Fruit fly (Drosophila melanogaster) Kc167 (cell line): Measurements from ENCODE around the gene Spt3.

Experiments
- Myc ChIP-seq: fragments of >200 bp; optimal IDR thresholded peaks from 2 replicates; lab custom pipeline; 2017; ENCODE audit warnings: missing external identifiers
- Sin3A ChIP-seq: fragments of >200 bp; optimal IDR thresholded peaks from 2 replicates; lab custom pipeline; 2018; ENCODE audit warnings: missing external identifiers
- h ChIP-seq: fragments of >200 bp; optimal IDR thresholded peaks from 3 replicates; lab custom pipeline; 2018; ENCODE audit warnings: missing external identifiers
- insv ChIP-seq: fragments of >200 bp; optimal IDR thresholded peaks from 3 replicates; lab custom pipeline; 2018; ENCODE audit warnings: missing external identifiers
- psq ChIP-seq: fragments of >200 bp; optimal IDR thresholded peaks from 2 replicates; lab custom pipeline; 2017; ENCODE audit warnings: missing external identifiers
- ttk ChIP-seq: sonication (Bioruptor generic); optimal IDR thresholded peaks from 2 replicates; lab custom pipeline; 2017; ENCODE audit warnings: missing external identifiers

Gene Spt3

dm6 chr3R:12010202-12010824, 6.6 kb upstream of the Spt3 start, which contains the start of the genes KLHL18 and GCC185:
Gene KLHL18, minus strand, starts transcription at chr3R:12010434.
Gene GCC185, plus strand, starts transcription at chr3R:12010772.
- TF ChIP-seq psq (lab: Kevin White, UChicago) (no peak), h (lab: Kevin White, UChicago) (no peak), ttk (lab: Kevin White, UChicago) (no peak), insv (lab: Kevin White, UChicago) (no peak)

- TF ChIP-seq h (lab: Kevin White, UChicago): no peak
- no peak for TF ChIP-seq insv (lab: Kevin White, UChicago)
- TF ChIP-seq Myc (lab: Kevin White, UChicago): no peak
- no peak for TF ChIP-seq psq (lab: Kevin White, UChicago)
- no peak for TF ChIP-seq ttk (lab: Kevin White, UChicago)
- TF ChIP-seq Sin3A (lab: Kevin White, UChicago): no peak
Observed at dm6 chr3R:12020987-12021386, 4.0 kb downstream of the Spt3 start.

dm6 chr3R:12031657-12032056, 14.7 kb downstream of the Spt3 start, which contains the start of the genes CG31358, CG42504 and CG42505:
Gene CG31358, minus strand, starts transcription at chr3R:12031757.
Gene CG42504, minus strand, starts transcription at chr3R:12031757.
Gene CG42505, minus strand, starts transcription at chr3R:12031757.
- TF ChIP-seq Myc (lab: Kevin White, UChicago) (no peak), Sin3A (lab: Kevin White, UChicago) (no peak)

dm6 chr3R:12032842-12033241, 15.9 kb downstream of the Spt3 start, which contains the start of gene ssp5:
Gene ssp5, plus strand, starts transcription at chr3R:12033142.
- TF ChIP-seq Myc (lab: Kevin White, UChicago) (no peak), psq (lab: Kevin White, UChicago) (no peak), h (lab: Kevin White, UChicago) (no peak), insv (lab: Kevin White, UChicago) (no peak), ttk (lab: Kevin White, UChicago) (no peak), Sin3A (lab: Kevin White, UChicago) (no peak)

- TF ChIP-seq Myc (lab: Kevin White, UChicago) (no peak), insv (lab: Kevin White, UChicago) (no peak), Sin3A (lab: Kevin White, UChicago) (no peak), psq (lab: Kevin White, UChicago) (no peak), h (lab: Kevin White, UChicago) (no peak), ttk (lab: Kevin White, UChicago) (no peak)
Observed at dm6 chr3R:12040228-12040627, 23.3 kb downstream of the Spt3 start, which contains the start of gene CG14736. Gene CG14736, plus strand, starts transcription at chr3R:12040528.

- TF ChIP-seq Sin3A (lab: Kevin White, UChicago): no peak
- TF ChIP-seq Myc (lab: Kevin White, UChicago): no peak
- no peak for TF ChIP-seq psq (lab: Kevin White, UChicago)
- no peak for TF ChIP-seq h (lab: Kevin White, UChicago)
- no peak for TF ChIP-seq ttk (lab: Kevin White, UChicago)
- no peak for TF ChIP-seq insv (lab: Kevin White, UChicago)
Observed at dm6 chr3R:12049113-12049512, 32.2 kb downstream of the Spt3 start, which contains the start of gene CG14739. Gene CG14739, minus strand, starts transcription at chr3R:12049213.

- TF ChIP-seq h (lab: Kevin White, UChicago) (no peak), Myc (lab: Kevin White, UChicago) (no peak), Sin3A (lab: Kevin White, UChicago) (no peak), insv (lab: Kevin White, UChicago) (no peak), ttk (lab: Kevin White, UChicago) (no peak), psq (lab: Kevin White, UChicago) (no peak)
Observed at dm6 chr3R:12062844-12063243, 45.9 kb downstream of the Spt3 start, which contains the start of gene CG14740. Gene CG14740, minus strand, starts transcription at chr3R:12062944.
